Worm (Caenorhabditis elegans): ENCODE results near the gene gar-2.

gar-2 gene

DNA sequence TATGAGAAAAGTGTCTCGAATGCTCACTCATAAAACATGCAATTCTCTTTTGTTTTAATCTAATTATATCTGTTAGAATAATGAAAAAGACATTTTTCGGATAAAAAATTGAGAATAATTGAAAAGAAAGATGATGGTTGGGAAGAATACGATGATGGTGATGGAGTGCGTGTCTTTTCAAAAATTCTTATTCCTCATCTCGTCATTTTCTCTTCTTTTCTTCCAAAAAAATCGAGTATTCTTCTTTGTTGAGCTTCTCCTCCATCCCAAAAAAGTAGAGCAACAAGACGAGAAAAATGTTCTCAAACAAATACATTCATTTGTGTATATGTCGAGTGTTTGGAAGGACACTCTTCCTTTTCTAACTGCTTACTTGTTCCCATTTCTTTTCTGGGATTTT lies 11.6 kb upstream of the gar-2 start:
- TF ChIP-seq lin-29 (GFP tag; IDR thresholded peaks at IDR 0.05) = no peak
- no peak for TF ChIP-seq hlh-30 (tag; optimal IDR thresholded peaks at IDR 0.05; ENCODE audit: insufficient read depth)
- no peak for TF ChIP-seq ZK337.2 (GFP tag; IDR thresholded peaks at IDR 0.05)
- TF ChIP-seq nhr-42 (GFP tag; IDR thresholded peaks at IDR 0.05) = no peak
- peak in 1 of 2 experiments; percentile 91 for TF ChIP-seq unc-62 (GFP tag; optimal IDR thresholded peaks at IDR 0.05 in 1 of 2)
- no peak for TF ChIP-seq unc-62 (tag; optimal IDR thresholded peaks at IDR 0.05)
- peak; percentile 20 for TF ChIP-seq fkh-10 (GFP tag; optimal IDR thresholded peaks at IDR 0.05)

DNA sequence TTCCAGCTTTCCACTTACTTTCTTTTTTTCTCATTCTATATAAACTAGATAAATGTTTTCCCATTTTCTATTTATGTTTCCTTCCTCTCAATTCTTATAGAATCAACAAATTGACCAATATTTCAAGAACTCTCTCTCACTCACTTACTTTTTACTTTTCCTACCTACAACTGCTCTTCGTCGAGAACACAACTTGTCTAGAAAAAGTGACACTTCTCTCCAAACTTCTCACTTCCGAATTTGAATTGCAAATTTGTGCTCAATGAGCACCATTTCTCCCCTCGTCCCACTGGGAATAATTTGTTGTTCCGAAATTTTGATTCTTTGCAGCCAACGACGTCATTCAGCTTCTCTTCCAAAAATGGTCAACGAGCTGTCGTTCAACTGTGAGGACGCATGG lies 11.0 kb upstream of the gar-2 start, which contains the start of gene F47D12.3:
Gene F47D12.3, plus strand, starts transcription at position 331 of the 400 bp plus-strand sequence.
- TF ChIP-seq spr-1 (tag; optimal IDR thresholded peaks at IDR 0.05) (no peak), unc-62 (GFP tag; optimal IDR thresholded peaks at IDR 0.05 in 1 of 2) (peak in 1 of 2 experiments; percentile 97), unc-62 (tag; optimal IDR thresholded peaks at IDR 0.05) (no peak), nhr-10 (tag; optimal IDR thresholded peaks at IDR 0.05) (no peak), zag-1 (tag; optimal IDR thresholded peaks at IDR 0.05) (no peak), egl-43 (GFP tag; IDR thresholded peaks at IDR 0.05) (no peak), dve-1 (tag; optimal IDR thresholded peaks at IDR 0.05; ENCODE audit: insufficient read depth) (no peak), ama-1 (optimal IDR thresholded peaks at IDR 0.05) (no peak), jun-1 (tag; optimal IDR thresholded peaks at IDR 0.05) (no peak), ceh-82 (tag; optimal IDR thresholded peaks at IDR 0.05) (no peak), F44E2.7 (GFP tag; IDR thresholded peaks at IDR 0.05) (no peak), ctbp-1 (GFP tag; IDR thresholded peaks at IDR 0.05) (no peak), nhr-48 (tag; optimal IDR thresholded peaks at IDR 0.05) (no peak), ceh-20 (GFP tag; IDR thresholded peaks at IDR 0.05) (peak; percentile 18; the same call in 1 of the 2 replicates)

DNA sequence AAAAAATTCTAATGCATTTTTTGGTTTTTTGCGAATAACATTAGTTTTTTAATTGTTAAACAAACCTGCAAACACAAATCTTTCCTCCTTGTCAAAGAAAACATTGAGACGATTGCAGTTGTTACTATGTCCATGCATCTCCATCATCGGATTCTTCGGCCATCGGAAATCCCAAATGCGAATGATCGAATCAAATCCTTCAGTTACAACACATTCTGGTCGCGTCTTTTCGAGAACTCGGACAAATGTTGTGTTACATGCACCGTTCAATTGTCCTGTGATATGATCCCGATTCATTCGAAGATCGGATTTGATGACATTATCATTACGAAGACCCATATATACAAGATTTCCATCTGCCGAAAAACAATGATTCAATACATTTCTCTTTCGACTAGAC lies 8.9 kb upstream of the gar-2 start:
- TF ChIP-seq nhr-6 (tag; optimal IDR thresholded peaks at IDR 0.05) = no peak
- TF ChIP-seq aha-1 (tag) = peak; percentile 98
- no peak for TF ChIP-seq lin-13 (GFP tag; optimal IDR thresholded peaks at IDR 0.05)
- TF ChIP-seq ama-1 (optimal IDR thresholded peaks at IDR 0.05) = peak; percentile 5

DNA sequence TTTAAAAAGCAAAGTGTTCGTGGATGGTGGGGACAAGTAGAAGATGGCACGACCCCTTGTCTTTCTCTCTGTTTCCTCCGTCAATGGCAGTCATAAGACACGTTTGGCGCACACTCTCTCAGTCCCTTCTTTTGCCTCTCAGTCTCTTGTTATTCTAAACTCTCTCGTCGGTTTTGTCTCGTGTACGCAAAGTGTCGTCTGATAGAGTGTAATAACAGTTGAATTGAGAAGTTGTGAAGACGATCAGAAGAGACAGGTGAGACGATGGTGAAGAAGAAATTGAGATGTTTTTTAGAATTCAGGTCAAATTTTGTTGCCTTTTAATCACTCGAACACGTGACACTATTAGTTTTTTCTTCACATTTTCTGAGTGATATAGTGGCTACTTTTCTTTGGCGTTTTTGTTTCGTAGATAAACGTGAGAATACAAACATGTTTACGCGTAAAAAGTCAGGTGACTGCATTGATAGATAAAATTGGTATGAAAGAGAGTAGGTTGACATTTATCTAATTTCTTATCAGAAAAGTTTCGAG lies 6.0 kb upstream of the gar-2 start, which contains the start of gene F47D12.9:
Gene F47D12.9, minus strand, starts transcription at position 267 of the 534 bp plus-strand sequence.
- TF ChIP-seq lin-29 (GFP tag; IDR thresholded peaks at IDR 0.05) = no peak
- TF ChIP-seq lin-13 (GFP tag; optimal IDR thresholded peaks at IDR 0.05) = peak; percentile 71
- no peak for TF ChIP-seq lim-7 (GFP tag; IDR thresholded peaks at IDR 0.05)
- TF ChIP-seq aly-2 (tag; optimal IDR thresholded peaks at IDR 0.05) = no peak
- TF ChIP-seq nhr-77 (tag; optimal IDR thresholded peaks at IDR 0.05) = peak; percentile 28
- 0 out of 2 replicates have a peak, but pooled peaks have one; percentile 19 for TF ChIP-seq dmd-9 (GFP tag; IDR thresholded peaks at IDR 0.05)
- no peak for TF ChIP-seq R02D3.7 (tag; optimal IDR thresholded peaks at IDR 0.05)
- 0 out of 2 replicates have a peak, but pooled peaks have one; percentile 5 for TF ChIP-seq zfp-3 (GFP tag; conservative IDR thresholded peaks at IDR 0.05)
- TF ChIP-seq hmg-1.1 (GFP tag; IDR thresholded peaks at IDR 0.05) = peak; percentile 80
- peak; percentile 98 for TF ChIP-seq hlh-30 (tag; optimal IDR thresholded peaks at IDR 0.05; ENCODE audit: insufficient read depth)
- TF ChIP-seq zag-1 (tag; optimal IDR thresholded peaks at IDR 0.05) = no peak
- TF ChIP-seq mdt-29 (GFP tag; IDR thresholded peaks at IDR 0.05) = no peak
- peak; percentile 73; the same call in 1 of the 2 replicates for TF ChIP-seq dmd-6 (GFP tag; IDR thresholded peaks at IDR 0.05)
- TF ChIP-seq ZK337.2 (GFP tag; IDR thresholded peaks at IDR 0.05) = no peak
- TF ChIP-seq F49E8.2 (tag; optimal IDR thresholded peaks at IDR 0.05; ENCODE audit: borderline replicate concordance) = no peak
- no peak for TF ChIP-seq F44E2.7 (GFP tag; IDR thresholded peaks at IDR 0.05)
- no peak for TF ChIP-seq daf-12 (tag; optimal IDR thresholded peaks at IDR 0.05)
- no peak for TF ChIP-seq skn-1 (tag; optimal IDR thresholded peaks at IDR 0.05)
- no peak; the same call in none of the 2 replicates for TF ChIP-seq tra-1 (GFP tag; IDR thresholded peaks at IDR 0.05)
- peak; percentile 45 for TF ChIP-seq pqm-1 (tag; optimal IDR thresholded peaks at IDR 0.05)
- TF ChIP-seq lin-39 (tag; optimal IDR thresholded peaks at IDR 0.05) = no peak
- peak; percentile 46 for TF ChIP-seq nhr-25 (tag; optimal IDR thresholded peaks at IDR 0.05; ENCODE audit: borderline replicate concordance, insufficient read depth)
- TF ChIP-seq sdz-12 (GFP tag; optimal IDR thresholded peaks at IDR 0.05) = no peak
- peak in 1 of 2 experiments; percentile 74 for TF ChIP-seq hif-1 (tag; optimal IDR thresholded peaks at IDR 0.05)
- peak in 1 of 2 experiments; percentile 80 for TF ChIP-seq unc-62 (GFP tag; optimal IDR thresholded peaks at IDR 0.05 in 1 of 2)
- TF ChIP-seq unc-62 (tag; optimal IDR thresholded peaks at IDR 0.05) = no peak
- TF ChIP-seq nhr-102 (tag; optimal IDR thresholded peaks at IDR 0.05) = peak; percentile 55
- TF ChIP-seq Y48G9A.11 (GFP tag; IDR thresholded peaks at IDR 0.05) = no peak
- TF ChIP-seq rbr-2 (tag; optimal IDR thresholded peaks at IDR 0.05) = peak; percentile 56
- peak; percentile 51 for TF ChIP-seq ama-1 (optimal IDR thresholded peaks at IDR 0.05)
- no peak for TF ChIP-seq ceh-62 (tag; optimal IDR thresholded peaks at IDR 0.05)
- peak; percentile 72 for TF ChIP-seq nhr-11 (tag; optimal IDR thresholded peaks at IDR 0.05)
